Fruit fly (Drosophila melanogaster) whole organism, embryonic: Measurements from ENCODE around the gene BthD.
A peak's percentile ranks its signal among the peaks of the same experiment; 100 is the strongest.

ENCODE experiments used
- Aef1 ChIP-seq: fragments of 200-800 bp; sonication (Bioruptor generic); IDR thresholded peaks from 3 replicates; pipeline ENCODE4 v1.3.6; 2022; ENCODE audit warnings: missing biosample characterization, missing genetic modification characterization
- CG10462 ChIP-seq: fragments of 200-800 bp; sonication (Bioruptor generic); optimal IDR thresholded peaks from 2 replicates; lab custom pipeline; 2016; ENCODE audit warnings: missing biosample characterization, missing genetic modification characterization
- CG11696 ChIP-seq: fragments of 200-800 bp; sonication (Bioruptor generic); IDR thresholded peaks from 2 replicates; pipeline ENCODE4 v1.3.6; 2022; ENCODE audit warnings: missing biosample characterization, missing genetic modification characterization
- CG12299 ChIP-seq: fragments of 200-800 bp; sonication (Bioruptor generic); optimal IDR thresholded peaks from 2 replicates; lab custom pipeline; 2018; ENCODE audit warnings: missing biosample characterization, mild to moderate bottlenecking, missing genetic modification characterization
- CG13123 ChIP-seq: fragments of 200-800 bp; sonication (Bioruptor generic); optimal IDR thresholded peaks from 2 replicates; lab custom pipeline; 2016; ENCODE audit warnings: missing biosample characterization, missing genetic modification characterization
- CG13624 ChIP-seq: fragments of 200-800 bp; sonication (Bioruptor generic); optimal IDR thresholded peaks from 2 replicates; lab custom pipeline; 2016; ENCODE audit warnings: missing biosample characterization, missing genetic modification characterization
- CG14441 ChIP-seq: fragments of 200-800 bp; sonication (Bioruptor generic); IDR thresholded peaks from 2 replicates; pipeline ENCODE4 v1.3.6; 2022; ENCODE audit warnings: missing biosample characterization, missing genetic modification characterization
- CG1603 ChIP-seq: fragments of 200-800 bp; sonication (Bioruptor generic); optimal IDR thresholded peaks from 2 replicates; lab custom pipeline; 2019; ENCODE audit warnings: missing biosample characterization, mild to moderate bottlenecking, missing genetic modification characterization, moderate library complexity
- CG16779 ChIP-seq: fragments of 200-800 bp; sonication (Bioruptor generic); IDR thresholded peaks from 2 replicates; pipeline ENCODE4 v1.3.6; 2022; ENCODE audit warnings: missing biosample characterization, missing genetic modification characterization
- CG17328 ChIP-seq: fragments of 200-800 bp; sonication (Bioruptor generic); IDR thresholded peaks from 2 replicates; pipeline ENCODE4 v1.3.6; 2022; ENCODE audit warnings: missing biosample characterization, missing genetic modification characterization
- CG2120 ChIP-seq: fragments of 200-800 bp; sonication (Bioruptor generic); optimal IDR thresholded peaks from 3 replicates; lab custom pipeline; 2016; ENCODE audit warnings: missing biosample characterization, missing genetic modification characterization
- CG31388 ChIP-seq: fragments of 200-800 bp; sonication (Bioruptor generic); optimal IDR thresholded peaks from 2 replicates; lab custom pipeline; 2016; ENCODE audit warnings: missing biosample characterization, missing genetic modification characterization
- CG34376 ChIP-seq: fragments of 200-800 bp; sonication (Bioruptor generic); optimal IDR thresholded peaks from 2 replicates; lab custom pipeline; 2018; ENCODE audit warnings: missing biosample characterization, mild to moderate bottlenecking, missing genetic modification characterization
- CG3726 ChIP-seq: fragments of 200-800 bp; sonication (Bioruptor generic); IDR thresholded peaks from 3 replicates; pipeline ENCODE4, ENCODE4 v1.3.6; 2022; ENCODE audit warnings: missing biosample characterization, missing genetic modification characterization
- CG42726 ChIP-seq: fragments of 200-800 bp; sonication (Bioruptor generic); IDR thresholded peaks from 2 replicates; pipeline ENCODE4 v1.3.6; 2022; ENCODE audit warnings: missing biosample characterization, missing genetic modification characterization; ENCODE audit not compliant: partially characterized antibody
- CG4282 ChIP-seq: fragments of 200-800 bp; sonication (Bioruptor generic); optimal IDR thresholded peaks from 2 replicates; lab custom pipeline; 2016; ENCODE audit warnings: missing biosample characterization, missing genetic modification characterization
- CG4854 ChIP-seq: fragments of 200-800 bp; sonication (Bioruptor generic); optimal IDR thresholded peaks from 2 replicates; lab custom pipeline; 2016; ENCODE audit warnings: missing biosample characterization, missing genetic modification characterization, inconsistent platforms
- CG7372 ChIP-seq: fragments of 200-800 bp; sonication (Bioruptor generic); IDR thresholded peaks from 2 replicates; pipeline ENCODE4 v1.3.6; 2022; ENCODE audit warnings: missing biosample characterization, missing genetic modification characterization
- D ChIP-seq, 2 experiments: fragments of 200-800 bp in 1 of 2; fragments of >200 bp in 1 of 2; sonication (Bioruptor generic) in 1 of 2; optimal IDR thresholded peaks; 2 replicates in 1 of 2; 3 replicates in 1 of 2; lab custom pipeline; 2017; ENCODE audit warnings: mild to moderate bottlenecking in 1 of 2, missing biosample characterization in 1 of 2, missing genetic modification characterization in 1 of 2, missing genetic modification reagents in 1 of 2
- Dip3 ChIP-seq: fragments of 200-800 bp; sonication (Bioruptor generic); optimal IDR thresholded peaks from 3 replicates; lab custom pipeline; 2016; ENCODE audit warnings: missing biosample characterization, missing genetic modification characterization
- Dll ChIP-seq: fragments of 200-800 bp; sonication (Bioruptor generic); IDR thresholded peaks from 4 replicates; pipeline ENCODE4 v1.3.6; 2022; ENCODE audit warnings: missing biosample characterization, missing genetic modification characterization; ENCODE audit not compliant: partially characterized antibody
- Dref ChIP-seq: fragments of 200-800 bp; sonication (Bioruptor generic); IDR thresholded peaks from 2 replicates; pipeline ENCODE4 v1.3.6; 2022; ENCODE audit warnings: missing biosample characterization, missing genetic modification characterization
- E2f2 ChIP-seq: fragments of 200-800 bp; sonication (Bioruptor generic); IDR thresholded peaks from 2 replicates; pipeline ENCODE4 v1.3.6; 2022; ENCODE audit warnings: missing biosample characterization, missing genetic modification characterization
- Eip74EF ChIP-seq, 2 experiments: fragments of 200-800 bp in 1 of 2; fragments of >200 bp in 1 of 2; sonication (Bioruptor generic) in 1 of 2; optimal IDR thresholded peaks; 2 replicates each; lab custom pipeline; 2017 to 2019; ENCODE audit warnings: missing biosample characterization in 2 of 2, missing genetic modification characterization in 2 of 2, mild to moderate bottlenecking in 1 of 2, moderate library complexity in 1 of 2
- HHEX ChIP-seq: fragments of 200-800 bp; sonication (Bioruptor generic); optimal IDR thresholded peaks from 3 replicates; lab custom pipeline; 2017; ENCODE audit warnings: missing biosample characterization, mild to moderate bottlenecking, missing genetic modification characterization, missing genetic modification reagents
- Hmr ChIP-seq: fragments of 200-800 bp; sonication (Bioruptor generic); optimal IDR thresholded peaks from 3 replicates; lab custom pipeline; 2017; ENCODE audit warnings: mild to moderate bottlenecking, missing biosample characterization, missing genetic modification reagents, missing genetic modification characterization
- Rx ChIP-seq: fragments of 200-800 bp; sonication (Bioruptor generic); IDR thresholded peaks from 2 replicates; pipeline ENCODE4 v1.3.6; 2022; ENCODE audit warnings: missing biosample characterization, missing genetic modification characterization
- Trl ChIP-seq, 3 experiments: fragments of >200 bp in 2 of 3; fragments of 200-800 bp in 1 of 3; sonication (Bioruptor generic) in 1 of 3; optimal IDR thresholded peaks; 2 replicates in 1 of 3; 3 replicates in 2 of 3; lab custom pipeline; 2016 to 2017; ENCODE audit warnings: missing biosample characterization in 1 of 3, missing genetic modification characterization in 1 of 3
- bowl ChIP-seq: fragments of 200-800 bp; sonication (Bioruptor generic); IDR thresholded peaks from 2 replicates; pipeline ENCODE4 v1.3.6; 2022; ENCODE audit warnings: missing biosample characterization, missing genetic modification characterization
- bsh ChIP-seq, 2 experiments: fragments of 200-800 bp; sonication (Bioruptor generic); optimal IDR thresholded peaks; 2 replicates each; lab custom pipeline; 2017 to 2018; ENCODE audit warnings: mild to moderate bottlenecking in 2 of 2, missing biosample characterization in 2 of 2, missing genetic modification characterization in 2 of 2, moderate library complexity in 1 of 2
- cad ChIP-seq: fragments of >200 bp; optimal IDR thresholded peaks from 2 replicates; lab custom pipeline; 2017; ENCODE audit warnings: missing biosample characterization, missing genetic modification characterization
- chinmo ChIP-seq: fragments of 200-800 bp; sonication (Bioruptor generic); IDR thresholded peaks from 4 replicates; pipeline ENCODE4 v1.3.6; 2022; ENCODE audit warnings: missing biosample characterization, missing genetic modification characterization; ENCODE audit not compliant: partially characterized antibody
- dm ChIP-seq: fragments of 200-800 bp; sonication (Bioruptor generic); optimal IDR thresholded peaks from 3 replicates; lab custom pipeline; 2016; ENCODE audit warnings: missing biosample characterization, missing genetic modification characterization
- grau ChIP-seq: fragments of 200-800 bp; optimal IDR thresholded peaks from 3 replicates; lab custom pipeline; 2019; ENCODE audit warnings: missing biosample characterization, mild to moderate bottlenecking, missing genetic modification characterization, moderate library complexity
- jing ChIP-seq: fragments of 200-800 bp; sonication (Bioruptor generic); optimal IDR thresholded peaks from 2 replicates; lab custom pipeline; 2018; ENCODE audit warnings: missing biosample characterization, mild to moderate bottlenecking, missing genetic modification characterization
- lbe ChIP-seq: fragments of 200-800 bp; sonication (Bioruptor generic); optimal IDR thresholded peaks from 2 replicates; lab custom pipeline; 2016; ENCODE audit warnings: missing biosample characterization, mild to moderate bottlenecking, missing genetic modification characterization
- mirr ChIP-seq: fragments of 200-800 bp; sonication (Bioruptor generic); optimal IDR thresholded peaks from 3 replicates; lab custom pipeline; 2018; ENCODE audit warnings: missing biosample characterization, mild to moderate bottlenecking, missing genetic modification characterization
- mld ChIP-seq: fragments of 200-800 bp; sonication (Bioruptor generic); IDR thresholded peaks from 3 replicates; pipeline ENCODE4 v1.3.6; 2022; ENCODE audit warnings: missing biosample characterization, missing genetic modification characterization; ENCODE audit not compliant: partially characterized antibody
- nmo ChIP-seq: fragments of 200-800 bp; sonication (Bioruptor generic); optimal IDR thresholded peaks from 2 replicates; lab custom pipeline; 2018; ENCODE audit warnings: missing biosample characterization, mild to moderate bottlenecking, missing genetic modification characterization, moderate library complexity
- nom ChIP-seq: fragments of 200-800 bp; sonication (Bioruptor generic); optimal IDR thresholded peaks from 2 replicates; lab custom pipeline; 2017; ENCODE audit warnings: missing biosample characterization, missing genetic modification characterization, mild to moderate bottlenecking, moderate library complexity, missing genetic modification reagents
- otp ChIP-seq: fragments of 200-800 bp; sonication (Bioruptor generic); IDR thresholded peaks from 3 replicates; pipeline ENCODE4, ENCODE4 v1.3.6; 2022; ENCODE audit warnings: missing biosample characterization, missing genetic modification characterization
- pzg ChIP-seq: fragments of 200-800 bp; sonication (Bioruptor generic); optimal IDR thresholded peaks from 3 replicates; lab custom pipeline; 2018; ENCODE audit warnings: missing biosample characterization, mild to moderate bottlenecking, missing genetic modification characterization, moderate library complexity
- schlank ChIP-seq: fragments of 200-800 bp; sonication (Bioruptor generic); optimal IDR thresholded peaks from 2 replicates; lab custom pipeline; 2018; ENCODE audit warnings: missing biosample characterization, mild to moderate bottlenecking, missing genetic modification characterization
- sd ChIP-seq: fragments of 200-800 bp; sonication (Bioruptor generic); optimal IDR thresholded peaks from 3 replicates; lab custom pipeline; 2018; ENCODE audit warnings: missing biosample characterization, mild to moderate bottlenecking, missing genetic modification characterization, moderate library complexity
- sisA ChIP-seq: fragments of 200-800 bp; sonication (Bioruptor generic); IDR thresholded peaks from 2 replicates; pipeline ENCODE4 v1.3.6; 2022; ENCODE audit warnings: missing biosample characterization, missing genetic modification characterization
- ssp ChIP-seq: fragments of 200-800 bp; sonication (Bioruptor generic); IDR thresholded peaks from 2 replicates; pipeline ENCODE4 v1.3.6; 2022; ENCODE audit warnings: missing biosample characterization, missing genetic modification characterization
- twi ChIP-seq: fragments of 200-800 bp; optimal IDR thresholded peaks from 2 replicates; lab custom pipeline; 2019; ENCODE audit warnings: missing biosample characterization, mild to moderate bottlenecking, missing genetic modification characterization, moderate library complexity
- unpg ChIP-seq: fragments of 200-800 bp; sonication (Bioruptor generic); optimal IDR thresholded peaks from 3 replicates; lab custom pipeline; 2018; ENCODE audit warnings: missing biosample characterization, mild to moderate bottlenecking, missing genetic modification characterization, moderate library complexity
- wdn ChIP-seq: fragments of 200-800 bp; sonication (Bioruptor generic); IDR thresholded peaks from 2 replicates; pipeline ENCODE4 v1.3.6; 2022; ENCODE audit warnings: missing biosample characterization, missing genetic modification characterization

The BthD gene

DNA sequence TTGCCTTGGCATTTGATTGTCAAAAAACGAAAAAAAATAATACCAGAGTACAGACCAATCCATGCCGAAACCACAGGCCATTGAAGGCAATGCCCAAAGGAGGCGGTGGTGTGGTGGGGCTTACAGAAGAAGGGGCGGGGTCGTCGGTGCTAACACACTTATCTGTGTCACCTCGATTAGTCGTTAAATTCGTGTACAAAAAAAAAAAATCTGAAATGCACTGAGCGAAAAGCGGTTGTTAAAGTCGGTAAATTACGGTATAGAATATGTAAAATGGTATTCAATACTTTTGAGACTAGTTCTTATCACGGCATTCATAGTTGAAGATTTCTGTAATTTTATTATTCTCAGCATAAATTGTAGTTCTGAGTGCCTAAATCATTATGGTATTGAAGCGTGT, 32.0 kb downstream of the BthD start (continued):
- TF ChIP-seq CG16779 (GFP tag; lab: Robert Waterston, UW) (0 out of 2 replicates have a peak, but pooled peaks have one; percentile 16), Rx (GFP tag; lab: Robert Waterston, UW) (0 out of 2 replicates have a peak, but pooled peaks have one; percentile 42), Trl (optimal IDR thresholded peaks at IDR 0.05; lab: Kevin White, UChicago) (no peak), Trl (GFP tag; optimal IDR thresholded peaks at IDR 0.05; lab: Kevin White, UChicago) (peak; percentile 50), sisA (GFP tag; lab: Robert Waterston, UW) (peak; percentile 71), mld (GFP tag; lab: Robert Waterston, UW) (no peak), Dip3 (GFP tag; lab: Kevin White, UChicago) (no peak), grau (tag; lab: Kevin White, UChicago) (peak; percentile 14), dm (no peak), nmo (GFP tag; lab: Kevin White, UChicago) (peak; percentile 60), CG42726 (GFP tag; lab: Robert Waterston, UW) (no peak), sd (tag; lab: Kevin White, UChicago) (no peak), bowl (GFP tag; lab: Robert Waterston, UW) (peak; percentile 46; the same call in 1 of the 2 replicates), CG3726 (GFP tag; lab: Robert Waterston, UW) (no peak), mirr (peak; percentile 23), CG10462 (no peak), CG12299 (tag; lab: Kevin White, UChicago) (no peak), CG4282 (no peak), CG11696 (GFP tag; lab: Robert Waterston, UW) (0 out of 2 replicates have a peak, but pooled peaks have one; percentile 43), CG7372 (GFP tag; lab: Robert Waterston, UW) (no peak), CG13624 (GFP tag; lab: Kevin White, UChicago) (peak; percentile 23), CG2120 (GFP tag; lab: Kevin White, UChicago) (peak; percentile 38), pzg (no peak), nom (GFP tag; lab: Kevin White, UChicago) (no peak), D (optimal IDR thresholded peaks at IDR 0.05; lab: Kevin White, UChicago) (no peak), D (GFP tag; optimal IDR thresholded peaks at IDR 0.05; lab: Kevin White, UChicago) (peak; percentile 28), cad (GFP tag; lab: Kevin White, UChicago) (no peak), Hmr (peak; percentile 12), jing (peak; percentile 37), lbe (no peak), CG17328 (0 out of 2 replicates have a peak, but pooled peaks have one; percentile 27), CG4854 (GFP tag; lab: Kevin White, UChicago) (no peak), chinmo (GFP tag; lab: Robert Waterston, UW) (0 out of 4 replicates have a peak, but pooled peaks have one; percentile 59), unpg (GFP tag; lab: Kevin White, UChicago) (peak; percentile 40), otp (GFP tag; lab: Robert Waterston, UW) (peak; percentile 58; the same call in 1 of the 3 replicates), CG14441 (peak; percentile 70), wdn (GFP tag; lab: Robert Waterston, UW) (no peak), HHEX (peak; percentile 53), Eip74EF (GFP tag; optimal IDR thresholded peaks at IDR 0.05; lab: Kevin White, UChicago) (no peak), Dll (no peak), twi (tag; lab: Kevin White, UChicago) (no peak), ssp (GFP tag; lab: Robert Waterston, UW) (peak; percentile 34), CG34376 (peak; percentile 68), CG31388 (GFP tag; lab: Kevin White, UChicago) (no peak), E2f2 (peak; percentile 24; the same call in 1 of the 2 replicates), schlank (tag; lab: Kevin White, UChicago) (no peak), Aef1 (GFP tag; lab: Robert Waterston, UW) (peak; percentile 70; the same call in 2 of the 3 replicates), CG13123 (no peak), CG1603 (peak; percentile 68), Dref (GFP tag; lab: Robert Waterston, UW) (no peak), bsh (GFP tag; optimal IDR thresholded peaks at IDR 0.05; lab: Kevin White, UChicago) (peak in 1 of 2 experiments; percentile 80)
